Worm (Caenorhabditis elegans) whole organism, L2 larva: ENCODE measurements around the gene Y54H5A.2.
A peak's percentile ranks its signal among the peaks of the same experiment; 100 is the strongest.

Experiments
- C34F6.9 ChIP-seq: fragments of 150-350 bp; optimal IDR thresholded peaks from 2 replicates; lab custom pipeline; 2014; ENCODE audit warnings: missing biosample characterization, missing genetic modification characterization
- F13H6.1 ChIP-seq: sonication (generic microtip); optimal IDR thresholded peaks from 2 replicates; lab custom pipeline; 2016; ENCODE audit warnings: missing genetic modification characterization, missing compliant biosample characterization
- R02D3.7 ChIP-seq: fragments of 150-350 bp; optimal IDR thresholded peaks from 2 replicates; lab custom pipeline; 2014; ENCODE audit warnings: missing biosample characterization, missing genetic modification characterization
- ZK546.5 ChIP-seq: sonication (generic microtip); optimal IDR thresholded peaks from 2 replicates; lab custom pipeline; 2017; ENCODE audit warnings: missing biosample characterization, missing genetic modification characterization
- alr-1 ChIP-seq: fragments of 150-350 bp; optimal IDR thresholded peaks from 2 replicates; lab custom pipeline; 2014; ENCODE audit warnings: missing biosample characterization, missing genetic modification characterization
- aly-2 ChIP-seq: fragments of 150-350 bp; optimal IDR thresholded peaks from 2 replicates; lab custom pipeline; 2014; ENCODE audit warnings: missing biosample characterization, missing genetic modification characterization
- ama-1 ChIP-seq: fragments of 150-350 bp; optimal IDR thresholded peaks from 2 replicates; lab custom pipeline; 2018; ENCODE audit warnings: inconsistent platforms
- blmp-1 ChIP-seq: sonication (generic microtip); optimal IDR thresholded peaks from 2 replicates; lab custom pipeline; 2017; ENCODE audit warnings: missing genetic modification characterization, mild to moderate bottlenecking, missing compliant biosample characterization, antibody characterized with exemption, moderate library complexity; ENCODE audit not compliant: insufficient read depth
- ceh-16 ChIP-seq: fragments of 150-350 bp; optimal IDR thresholded peaks from 2 replicates; lab custom pipeline; 2014; ENCODE audit warnings: missing biosample characterization, missing genetic modification characterization
- ceh-82 ChIP-seq: fragments of 150-350 bp; optimal IDR thresholded peaks from 2 replicates; lab custom pipeline; 2014; ENCODE audit warnings: missing biosample characterization, missing genetic modification characterization
- crh-2 ChIP-seq: sonication (generic microtip); optimal IDR thresholded peaks from 2 replicates; lab custom pipeline; 2017; ENCODE audit warnings: missing biosample characterization, missing genetic modification characterization
- dmd-4 ChIP-seq: sonication (generic microtip); optimal IDR thresholded peaks from 2 replicates; lab custom pipeline; 2017; ENCODE audit warnings: missing biosample characterization, missing genetic modification characterization
- egl-27 ChIP-seq: sonication (generic microtip); optimal IDR thresholded peaks from 3 replicates; lab custom pipeline; 2017; ENCODE audit warnings: missing biosample characterization, missing genetic modification reagents, missing genetic modification characterization
- elt-1 ChIP-seq: fragments of 150-350 bp; optimal IDR thresholded peaks from 2 replicates; lab custom pipeline; 2014; ENCODE audit warnings: missing biosample characterization, missing genetic modification characterization
- elt-3 ChIP-seq: sonication (generic microtip); optimal IDR thresholded peaks from 2 replicates; lab custom pipeline; 2017; ENCODE audit warnings: missing biosample characterization, missing genetic modification characterization
- fos-1 ChIP-seq: fragments of 150-350 bp; optimal IDR thresholded peaks from 2 replicates; lab custom pipeline; 2014; ENCODE audit warnings: missing biosample characterization, missing genetic modification characterization
- gmeb-1 ChIP-seq: fragments of 150-350 bp; optimal IDR thresholded peaks from 2 replicates; lab custom pipeline; 2014; ENCODE audit warnings: missing biosample characterization, missing genetic modification characterization
- lin-13 ChIP-seq: fragments of 150-350 bp; optimal IDR thresholded peaks from 2 replicates; lab custom pipeline; 2014; ENCODE audit warnings: missing biosample characterization, missing genetic modification reagents, missing genetic modification characterization
- lin-39 ChIP-seq: fragments of 150-350 bp; optimal IDR thresholded peaks from 2 replicates; lab custom pipeline; 2014; ENCODE audit warnings: missing biosample characterization, missing genetic modification reagents, missing genetic modification characterization
- lsy-2 ChIP-seq, 2 experiments: fragments of 150-350 bp in 1 of 2; sonication (generic microtip) in 1 of 2; optimal IDR thresholded peaks; 2 replicates each; lab custom pipeline; 2014 to 2017; ENCODE audit warnings: missing biosample characterization in 2 of 2, missing genetic modification characterization in 2 of 2
- mab-5 ChIP-seq: fragments of 150-350 bp; optimal IDR thresholded peaks from 2 replicates; lab custom pipeline; 2014; ENCODE audit warnings: missing biosample characterization, missing genetic modification characterization
- mbf-1 ChIP-seq: sonication (generic microtip); optimal IDR thresholded peaks from 2 replicates; lab custom pipeline; 2017; ENCODE audit warnings: missing biosample characterization, missing genetic modification characterization
- mdl-1 ChIP-seq, 2 experiments: fragments of 150-350 bp in 1 of 2; sonication (generic microtip) in 1 of 2; optimal IDR thresholded peaks; 2 replicates each; lab custom pipeline; 2017; ENCODE audit warnings: missing biosample characterization in 2 of 2, missing genetic modification characterization in 2 of 2
- nhr-10 ChIP-seq: sonication (generic microtip); optimal IDR thresholded peaks from 2 replicates; lab custom pipeline; 2017; ENCODE audit warnings: missing biosample characterization, missing genetic modification characterization
- nhr-12 ChIP-seq: fragments of 150-350 bp; optimal IDR thresholded peaks from 2 replicates; lab custom pipeline; 2014; ENCODE audit warnings: missing biosample characterization, missing genetic modification characterization
- nhr-129 ChIP-seq: fragments of 150-350 bp; optimal IDR thresholded peaks from 2 replicates; lab custom pipeline; 2014; ENCODE audit warnings: missing biosample characterization, missing genetic modification characterization
- nhr-21 ChIP-seq: fragments of 150-350 bp; optimal IDR thresholded peaks from 2 replicates; lab custom pipeline; 2014; ENCODE audit warnings: missing biosample characterization, missing genetic modification characterization
- nhr-23 ChIP-seq: fragments of 150-350 bp; optimal IDR thresholded peaks from 2 replicates; lab custom pipeline; 2014; ENCODE audit warnings: missing biosample characterization, missing genetic modification reagents, missing genetic modification characterization
- nhr-237 ChIP-seq: fragments of 150-350 bp; optimal IDR thresholded peaks from 2 replicates; lab custom pipeline; 2014; ENCODE audit warnings: missing biosample characterization, missing genetic modification characterization
- peb-1 ChIP-seq: fragments of 150-350 bp; optimal IDR thresholded peaks from 2 replicates; lab custom pipeline; 2014; ENCODE audit warnings: missing biosample characterization, missing genetic modification characterization
- sem-4 ChIP-seq: fragments of 150-350 bp; optimal IDR thresholded peaks from 2 replicates; lab custom pipeline; 2014; ENCODE audit warnings: missing biosample characterization, missing genetic modification reagents, missing genetic modification characterization
- skn-1 ChIP-seq: sonication (generic microtip); optimal IDR thresholded peaks from 2 replicates; lab custom pipeline; 2017; ENCODE audit warnings: missing biosample characterization, missing genetic modification characterization
- unc-39 ChIP-seq: fragments of 150-350 bp; optimal IDR thresholded peaks from 2 replicates; lab custom pipeline; 2014; ENCODE audit warnings: missing biosample characterization, missing genetic modification characterization
- unc-62 ChIP-seq: fragments of 150-350 bp; optimal IDR thresholded peaks from 2 replicates; lab custom pipeline; 2014; ENCODE audit warnings: missing biosample characterization, missing genetic modification reagents, missing genetic modification characterization
- zag-1 ChIP-seq: fragments of 150-350 bp; optimal IDR thresholded peaks from 2 replicates; lab custom pipeline; 2014; ENCODE audit warnings: missing biosample characterization, missing genetic modification characterization
- ztf-1 ChIP-seq: fragments of 200-800 bp; sonication (Bioruptor generic); conservative IDR thresholded peaks from 2 replicates; pipeline ENCODE4 v1.3.6; 2022; ENCODE audit warnings: missing genetic modification characterization, missing compliant biosample characterization
- ztf-11 ChIP-seq: sonication (generic microtip); optimal IDR thresholded peaks from 2 replicates; lab custom pipeline; 2017; ENCODE audit warnings: missing biosample characterization, missing genetic modification characterization

Y54H5A.2 gene

DNA sequence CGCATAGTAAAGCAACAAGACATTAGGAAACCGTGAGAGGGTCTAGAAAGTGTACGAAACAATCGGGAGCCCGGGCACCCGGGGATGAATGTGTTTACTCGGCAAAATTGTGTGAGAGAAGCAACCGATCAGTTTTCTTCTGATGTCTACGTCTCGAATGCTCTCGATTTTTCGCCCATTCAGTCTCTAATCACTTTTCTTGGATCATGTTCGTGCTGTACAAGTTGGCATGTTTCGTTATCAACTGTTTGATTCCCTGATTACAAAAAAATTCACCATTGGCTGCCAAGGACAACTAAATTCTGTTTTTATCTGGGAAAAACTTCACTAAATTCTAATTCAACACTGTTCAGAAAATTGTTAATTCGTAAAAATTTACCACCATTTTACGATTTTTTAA lies 31.2 kb upstream of the Y54H5A.2 start:
- peak; percentile 51 for TF ChIP-seq fos-1
- TF ChIP-seq ztf-11 = no peak
- TF ChIP-seq nhr-129 = peak; percentile 33

- TF ChIP-seq nhr-10 (tag; lab: Kevin White, UChicago) (no peak), skn-1 (no peak), egl-27 (tag; lab: Kevin White, UChicago) (no peak), ztf-1 (no peak), F13H6.1 (no peak), nhr-237 (no peak), nhr-129 (no peak), dmd-4 (tag; lab: Kevin White, UChicago) (no peak), ceh-16 (tag; lab: Kevin White, UChicago) (no peak), mdl-1 (tag; optimal IDR thresholded peaks at IDR 0.05; lab: Kevin White, UChicago) (no peak), nhr-21 (tag; lab: Kevin White, UChicago) (no peak), lin-39 (no peak), ztf-11 (no peak), mbf-1 (tag; lab: Kevin White, UChicago) (no peak), elt-3 (no peak), lsy-2 (tag; optimal IDR thresholded peaks at IDR 0.05; lab: Kevin White, UChicago) (no peak), lin-13 (GFP tag; lab: Kevin White, UChicago) (no peak)
- TF ChIP-seq, all 48 proteins: peak for 0
Observed at ce11 chrIII:5179166-5179565, 29.8 kb upstream of the Y54H5A.2 start.

- TF ChIP-seq mab-5 (tag; lab: Kevin White, UChicago) (no peak), ZK546.5 (tag; lab: Kevin White, UChicago) (no peak), ceh-16 (tag; lab: Kevin White, UChicago) (no peak), peb-1 (tag; lab: Kevin White, UChicago) (no peak), sem-4 (no peak), ztf-11 (no peak), unc-62 (GFP tag; lab: Kevin White, UChicago) (no peak), C34F6.9 (tag; lab: Kevin White, UChicago) (no peak), elt-3 (no peak), unc-39 (tag; lab: Kevin White, UChicago) (no peak), elt-1 (tag; lab: Kevin White, UChicago) (no peak), nhr-12 (no peak), gmeb-1 (no peak), nhr-10 (tag; lab: Kevin White, UChicago) (no peak), mbf-1 (tag; lab: Kevin White, UChicago) (no peak), egl-27 (tag; lab: Kevin White, UChicago) (no peak), crh-2 (tag; lab: Kevin White, UChicago) (no peak), fos-1 (no peak), ceh-82 (tag; lab: Kevin White, UChicago) (no peak), ama-1 (lab: Kevin White, UChicago) (no peak)
- TF ChIP-seq, all 48 proteins: peak for 0
Observed at ce11 chrIII:5173622-5174021, 24.2 kb upstream of the Y54H5A.2 start, which contains the start of gene cid-1. cid-1 (plus strand) TSS chrIII:5173922.

ce11 chrIII:5173139-5173538 lies 23.8 kb upstream of the Y54H5A.2 start, which contains the start of gene emb-1:
emb-1 (plus strand) TSS chrIII:5173439.
- TF ChIP-seq sem-4 = no peak
- TF ChIP-seq nhr-23 (tag; lab: Kevin White, UChicago) = no peak
- no peak for TF ChIP-seq egl-27 (tag; lab: Kevin White, UChicago)
- no peak for TF ChIP-seq ama-1 (lab: Kevin White, UChicago)
- TF ChIP-seq unc-39 (tag; lab: Kevin White, UChicago) = no peak
- TF ChIP-seq alr-1 (tag; lab: Kevin White, UChicago) = no peak
- TF ChIP-seq mab-5 (tag; lab: Kevin White, UChicago) = no peak
- no peak for TF ChIP-seq lin-13 (GFP tag; lab: Kevin White, UChicago)
- TF ChIP-seq R02D3.7 (tag; lab: Kevin White, UChicago) = no peak
- TF ChIP-seq nhr-21 (tag; lab: Kevin White, UChicago) = no peak
- TF ChIP-seq peb-1 (tag; lab: Kevin White, UChicago) = no peak
- no peak for TF ChIP-seq ZK546.5 (tag; lab: Kevin White, UChicago)
- TF ChIP-seq nhr-10 (tag; lab: Kevin White, UChicago) = no peak
- no peak for TF ChIP-seq zag-1 (tag; lab: Kevin White, UChicago)
- no peak for TF ChIP-seq lin-39
- no peak for TF ChIP-seq blmp-1
- no peak for TF ChIP-seq aly-2 (tag; lab: Kevin White, UChicago)
